Worm (Caenorhabditis elegans) whole organism, L3 larva: ENCODE results near the gene F16B12.6.
A peak's percentile ranks its signal among the peaks of the same experiment; 100 is the strongest.

ENCODE experiments used
- R02D3.7 ChIP-seq: fragments of 150-350 bp; optimal IDR thresholded peaks from 2 replicates; lab custom pipeline; 2014; ENCODE audit warnings: missing biosample characterization, missing genetic modification characterization
- aly-2 ChIP-seq: fragments of 150-350 bp; optimal IDR thresholded peaks from 2 replicates; lab custom pipeline; 2014; ENCODE audit warnings: missing biosample characterization, missing genetic modification characterization
- ama-1 ChIP-seq: fragments of 150-350 bp; optimal IDR thresholded peaks from 2 replicates; lab custom pipeline; 2018
- ceh-16 ChIP-seq: sonication (generic microtip); optimal IDR thresholded peaks from 2 replicates; lab custom pipeline; 2017; ENCODE audit warnings: missing biosample characterization, missing genetic modification characterization
- ceh-28 ChIP-seq: fragments of 150-350 bp; optimal IDR thresholded peaks from 2 replicates; lab custom pipeline; 2014; ENCODE audit warnings: missing biosample characterization, missing genetic modification reagents, missing genetic modification characterization
- ceh-82 ChIP-seq: fragments of 150-350 bp; optimal IDR thresholded peaks from 2 replicates; lab custom pipeline; 2014; ENCODE audit warnings: missing biosample characterization, missing genetic modification characterization
- daf-12 ChIP-seq: fragments of 150-350 bp; optimal IDR thresholded peaks from 2 replicates; lab custom pipeline; 2014; ENCODE audit warnings: missing biosample characterization, missing genetic modification reagents, missing genetic modification characterization
- egl-5 ChIP-seq: fragments of 150-350 bp; optimal IDR thresholded peaks from 2 replicates; lab custom pipeline; 2017; ENCODE audit warnings: missing biosample characterization, missing genetic modification reagents, missing genetic modification characterization, inconsistent platforms
- elt-2 ChIP-seq: sonication (generic microtip); optimal IDR thresholded peaks from 2 replicates; lab custom pipeline; 2016; ENCODE audit warnings: missing genetic modification reagents, mild to moderate bottlenecking, missing genetic modification characterization, missing compliant biosample characterization
- elt-3 ChIP-seq, 3 experiments: fragments of 150-350 bp in 1 of 3; sonication (generic microtip) in 2 of 3; optimal IDR thresholded peaks; 2 replicates in 2 of 3; 4 replicates in 1 of 3; lab custom pipeline; 2014 to 2017; ENCODE audit warnings: missing biosample characterization in 3 of 3, missing genetic modification characterization in 3 of 3
- eor-1 ChIP-seq, 2 experiments: fragments of 150-350 bp; optimal IDR thresholded peaks; 2 replicates each; lab custom pipeline; 2014 to 2018; ENCODE audit warnings: missing biosample characterization in 2 of 2, missing genetic modification characterization in 2 of 2
- fkh-2 ChIP-seq: fragments of 150-350 bp; optimal IDR thresholded peaks from 2 replicates; lab custom pipeline; 2014; ENCODE audit warnings: missing biosample characterization, missing genetic modification reagents, missing genetic modification characterization
- fos-1 ChIP-seq: fragments of 150-350 bp; optimal IDR thresholded peaks from 2 replicates; lab custom pipeline; 2014; ENCODE audit warnings: missing biosample characterization, missing genetic modification characterization
- hmg-11 ChIP-seq: sonication (generic microtip); optimal IDR thresholded peaks from 2 replicates; lab custom pipeline; 2016; ENCODE audit warnings: missing genetic modification characterization, missing compliant biosample characterization
- lin-15B ChIP-seq: fragments of 150-350 bp; optimal IDR thresholded peaks from 2 replicates; lab custom pipeline; 2014; ENCODE audit warnings: missing biosample characterization, missing genetic modification characterization
- lin-39 ChIP-seq: fragments of 150-350 bp; optimal IDR thresholded peaks from 2 replicates; lab custom pipeline; 2018; ENCODE audit warnings: missing biosample characterization, missing genetic modification reagents, missing genetic modification characterization
- mml-1 ChIP-seq: fragments of 150-350 bp; sonication (generic microtip); optimal IDR thresholded peaks from 3 replicates; lab custom pipeline; 2014; ENCODE audit warnings: missing biosample characterization, missing genetic modification characterization
- nfya-1 ChIP-seq: sonication (generic microtip); optimal IDR thresholded peaks from 2 replicates; lab custom pipeline; 2017; ENCODE audit warnings: missing genetic modification characterization, mild to moderate bottlenecking, missing compliant biosample characterization, antibody characterized with exemption, moderate library complexity; ENCODE audit not compliant: insufficient read depth
- nhr-11 ChIP-seq: fragments of 150-350 bp; optimal IDR thresholded peaks from 2 replicates; lab custom pipeline; 2014; ENCODE audit warnings: missing biosample characterization, missing genetic modification characterization
- nhr-12 ChIP-seq: fragments of 150-350 bp; optimal IDR thresholded peaks from 2 replicates; lab custom pipeline; 2014; ENCODE audit warnings: missing biosample characterization, missing genetic modification characterization
- nhr-23 ChIP-seq: fragments of 150-350 bp; optimal IDR thresholded peaks from 2 replicates; lab custom pipeline; 2014; ENCODE audit warnings: missing biosample characterization, missing genetic modification reagents, missing genetic modification characterization
- nhr-237 ChIP-seq: fragments of 150-350 bp; optimal IDR thresholded peaks from 2 replicates; lab custom pipeline; 2014; ENCODE audit warnings: missing biosample characterization, missing genetic modification characterization
- nhr-25 ChIP-seq: sonication (generic microtip); optimal IDR thresholded peaks from 2 replicates; lab custom pipeline; 2017; ENCODE audit warnings: missing biosample characterization, missing genetic modification characterization
- nhr-28 ChIP-seq: fragments of 150-350 bp; optimal IDR thresholded peaks from 2 replicates; lab custom pipeline; 2014; ENCODE audit warnings: missing biosample characterization, missing genetic modification characterization
- nhr-67 ChIP-seq: fragments of 150-350 bp; optimal IDR thresholded peaks from 2 replicates; lab custom pipeline; 2014; ENCODE audit warnings: missing biosample characterization, missing genetic modification characterization
- nhr-77 ChIP-seq: fragments of 150-350 bp; optimal IDR thresholded peaks from 2 replicates; lab custom pipeline; 2014; ENCODE audit warnings: missing biosample characterization, missing genetic modification characterization
- pha-4 ChIP-seq: fragments of 150-350 bp; optimal IDR thresholded peaks from 2 replicates; lab custom pipeline; 2014; ENCODE audit warnings: missing biosample characterization, missing genetic modification reagents, missing genetic modification characterization
- pqm-1 ChIP-seq: fragments of 150-350 bp; optimal IDR thresholded peaks from 2 replicates; lab custom pipeline; 2017; ENCODE audit warnings: missing biosample characterization, missing genetic modification characterization, inconsistent platforms
- skn-1 ChIP-seq: fragments of 150-350 bp; optimal IDR thresholded peaks from 2 replicates; lab custom pipeline; 2014; ENCODE audit warnings: missing biosample characterization, missing genetic modification characterization
- snpc-4 ChIP-seq: fragments of 150-350 bp; optimal IDR thresholded peaks from 2 replicates; lab custom pipeline; 2014; ENCODE audit warnings: missing biosample characterization, missing genetic modification characterization
- tbx-2 ChIP-seq: sonication (generic microtip); optimal IDR thresholded peaks from 2 replicates; lab custom pipeline; 2016; ENCODE audit warnings: mild to moderate bottlenecking, missing genetic modification characterization, missing compliant biosample characterization
- zag-1 ChIP-seq: fragments of 150-350 bp; optimal IDR thresholded peaks from 2 replicates; lab custom pipeline; 2014; ENCODE audit warnings: missing biosample characterization, missing genetic modification characterization
- ztf-11 ChIP-seq: fragments of 150-350 bp; optimal IDR thresholded peaks from 2 replicates; lab custom pipeline; 2014; ENCODE audit warnings: missing biosample characterization, missing genetic modification characterization
- ztf-4 ChIP-seq: fragments of 150-350 bp; optimal IDR thresholded peaks from 2 replicates; lab custom pipeline; 2014; ENCODE audit warnings: missing biosample characterization, missing genetic modification characterization

Gene F16B12.6

DNA sequence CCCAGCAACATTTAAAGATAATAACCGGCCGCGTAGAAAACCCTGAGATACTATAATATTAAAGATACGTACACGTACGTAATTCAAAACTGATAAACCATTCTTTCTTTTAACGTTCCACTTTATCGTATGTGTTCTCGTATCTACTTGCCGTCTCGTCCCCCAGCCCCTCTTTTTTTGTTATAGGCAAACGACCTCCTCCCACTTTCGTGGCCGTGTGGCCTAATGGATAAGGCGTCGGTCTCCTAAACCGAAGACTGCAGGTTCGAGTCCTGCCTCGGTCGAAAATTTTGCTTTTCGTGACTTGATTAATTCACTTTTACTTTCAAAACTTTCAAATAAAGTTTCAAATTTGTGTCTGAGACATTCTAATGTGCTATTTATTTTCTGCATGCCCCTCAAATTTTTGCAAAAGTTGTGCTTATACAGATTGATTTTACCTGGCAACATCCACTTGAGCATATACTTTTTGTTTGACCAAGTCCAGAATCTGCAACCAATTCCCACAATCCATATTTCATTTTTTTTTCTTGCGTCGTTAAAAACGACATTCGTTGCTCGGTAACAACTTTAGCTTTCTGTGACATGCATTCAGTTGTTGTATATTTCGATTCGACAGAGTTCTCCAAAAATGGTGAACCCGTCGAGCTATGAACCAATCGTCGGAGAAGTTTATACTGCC lies 13.5 kb downstream of the F16B12.6 start, which contains the start of gene F28H6.7 (continued):
- TF ChIP-seq elt-3 (tag; optimal IDR thresholded peaks at IDR 0.05; lab: Kevin White, UChicago) (no peak), egl-5 (tag; lab: Kevin White, UChicago) (peak; percentile 40), nhr-11 (tag; lab: Kevin White, UChicago) (no peak)

ce11 chrX:14118762-14119161 lies 16.6 kb downstream of the F16B12.6 start:
- TF ChIP-seq pqm-1 (tag; lab: Kevin White, UChicago) = no peak
- TF ChIP-seq ama-1 = no peak

DNA sequence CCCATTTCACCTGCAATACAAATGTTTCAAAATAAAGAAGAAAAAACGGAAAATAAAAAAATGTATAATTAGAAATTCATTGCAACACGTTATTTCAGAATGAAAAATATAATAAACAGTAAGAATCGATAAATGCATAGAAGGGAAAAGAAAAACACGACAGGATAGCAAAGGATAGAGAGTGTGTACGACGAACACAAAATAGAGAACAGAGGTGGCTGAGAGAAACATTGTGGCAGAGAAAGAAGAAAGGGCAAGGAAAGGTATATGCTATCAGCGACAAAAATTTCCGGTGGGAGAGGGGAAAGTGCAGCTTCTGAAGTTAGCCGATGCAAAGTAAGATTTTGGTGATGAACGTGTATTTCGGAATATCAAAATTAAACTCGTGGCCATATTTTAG lies 23.8 kb downstream of the F16B12.6 start, which contains the start of gene F28H6.6:
F28H6.6 (minus strand) TSS at position 10 of the 400 bp plus-strand sequence.
- TF ChIP-seq nhr-28 (tag; lab: Kevin White, UChicago) (no peak), pha-4 (tag; lab: Kevin White, UChicago) (peak; percentile 29)

DNA sequence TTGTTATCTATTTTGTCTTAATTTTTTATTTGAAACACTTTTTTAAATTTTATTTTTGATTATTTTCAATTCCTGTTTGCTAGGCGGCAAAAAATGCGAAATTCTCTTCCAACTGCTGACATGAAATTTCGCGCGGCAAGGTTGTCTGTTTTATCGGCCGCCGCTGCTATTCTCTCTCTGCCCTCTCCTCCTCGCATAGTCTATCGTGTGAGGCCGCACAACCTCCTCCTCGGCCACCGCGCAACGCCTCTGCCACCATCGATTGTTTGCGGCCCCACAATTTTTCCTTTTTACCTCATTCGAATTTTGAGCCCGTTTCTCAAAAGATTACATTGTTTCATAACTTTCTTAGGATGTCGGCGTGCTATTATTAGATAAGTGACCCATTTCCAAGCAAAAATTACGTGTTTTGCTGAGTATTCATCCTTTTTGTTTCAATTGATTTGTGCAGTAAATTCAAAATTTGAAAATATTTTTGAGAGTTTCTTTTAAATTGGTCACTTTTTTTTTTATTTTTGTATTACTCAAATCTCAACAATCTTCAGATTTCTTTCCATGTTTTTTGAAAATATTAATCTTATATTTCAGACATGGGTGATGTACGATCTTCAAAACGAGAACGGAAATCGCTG lies 25.3 kb downstream of the F16B12.6 start, which contains the start of gene F28H6.4:
F28H6.4 (plus strand) TSS at position 582 of the 632 bp plus-strand sequence.
- TF ChIP-seq ceh-28 (tag; lab: Kevin White, UChicago) (no peak), ceh-82 (tag; lab: Kevin White, UChicago) (no peak), hmg-11 (tag; lab: Kevin White, UChicago) (peak; percentile 43), ztf-11 (tag; lab: Kevin White, UChicago) (no peak), nhr-23 (tag; lab: Kevin White, UChicago) (no peak), pha-4 (tag; lab: Kevin White, UChicago) (peak; percentile 34), elt-2 (tag; lab: Kevin White, UChicago) (peak; percentile 3), tbx-2 (tag; lab: Kevin White, UChicago) (no peak), lin-39 (tag; lab: Kevin White, UChicago) (peak; percentile 3), lin-15B (tag; lab: Kevin White, UChicago) (peak; percentile 16), nfya-1 (peak; percentile 31)

- TF ChIP-seq ztf-4 (tag; lab: Kevin White, UChicago) (no peak), eor-1 (tag; optimal IDR thresholded peaks at IDR 0.05; lab: Kevin White, UChicago) (no peak), snpc-4 (tag; lab: Kevin White, UChicago) (no peak), fos-1 (tag; lab: Kevin White, UChicago) (no peak), nhr-11 (tag; lab: Kevin White, UChicago) (no peak), pqm-1 (tag; lab: Kevin White, UChicago) (no peak), tbx-2 (tag; lab: Kevin White, UChicago) (no peak), R02D3.7 (tag; lab: Kevin White, UChicago) (no peak), nhr-28 (tag; lab: Kevin White, UChicago) (no peak), aly-2 (tag; lab: Kevin White, UChicago) (no peak), fkh-2 (tag; lab: Kevin White, UChicago) (no peak), nhr-237 (tag; lab: Kevin White, UChicago) (no peak), mml-1 (tag; lab: Kevin White, UChicago) (no peak)
These were observed 29.4 kb downstream of the F16B12.6 start for ce11 chrX:14131476-14131875.

ce11 chrX:14132677-14133076 lies 30.6 kb downstream of the F16B12.6 start:
- TF ChIP-seq lin-39 (tag; lab: Kevin White, UChicago) (no peak), nhr-11 (tag; lab: Kevin White, UChicago) (no peak), elt-2 (tag; lab: Kevin White, UChicago) (no peak), eor-1 (tag; optimal IDR thresholded peaks at IDR 0.05; lab: Kevin White, UChicago) (no peak), skn-1 (no peak), pha-4 (tag; lab: Kevin White, UChicago) (no peak), nhr-67 (tag; lab: Kevin White, UChicago) (no peak), nhr-12 (tag; lab: Kevin White, UChicago) (no peak), R02D3.7 (tag; lab: Kevin White, UChicago) (no peak), ceh-82 (tag; lab: Kevin White, UChicago) (no peak), ama-1 (no peak), nhr-77 (no peak), ceh-16 (tag; lab: Kevin White, UChicago) (no peak), daf-12 (tag; lab: Kevin White, UChicago) (no peak), zag-1 (tag; lab: Kevin White, UChicago) (no peak), mml-1 (tag; lab: Kevin White, UChicago) (no peak), ztf-11 (tag; lab: Kevin White, UChicago) (no peak), nfya-1 (no peak), nhr-25 (no peak)
